Worm (Caenorhabditis elegans) whole organism, midembryonic: ENCODE measurements around the gene bre-3.

Source experiments
- T22C8.4 ChIP-seq: fragments of 200-800 bp; sonication (Bioruptor generic); IDR thresholded peaks from 2 replicates; pipeline ENCODE4 v1.3.6; 2022; ENCODE audit warnings: missing genetic modification characterization, missing compliant biosample characterization
- cog-1 ChIP-seq: sonication (generic microtip); optimal IDR thresholded peaks from 2 replicates; lab custom pipeline; 2016; ENCODE audit warnings: missing genetic modification characterization, missing compliant biosample characterization
- flt-1 ChIP-seq: fragments of 200-800 bp; sonication (Bioruptor generic); IDR thresholded peaks from 2 replicates; pipeline ENCODE4 v1.3.6; 2022; ENCODE audit warnings: missing genetic modification characterization, missing compliant biosample characterization
- klf-2 ChIP-seq: fragments of 200-800 bp; sonication (Bioruptor generic); conservative IDR thresholded peaks from 2 replicates; pipeline ENCODE4 v1.3.6; 2022; ENCODE audit warnings: missing genetic modification reagents, missing genetic modification characterization, missing compliant biosample characterization
- med-1 ChIP-seq: sonication (generic microtip); optimal IDR thresholded peaks from 2 replicates; lab custom pipeline; 2017; ENCODE audit warnings: missing genetic modification characterization, mild to moderate bottlenecking, missing compliant biosample characterization, antibody characterized with exemption, missing genetic modification reagents; ENCODE audit not compliant: insufficient read depth
- tab-1 ChIP-seq: fragments of 200-800 bp; sonication (Bioruptor generic); IDR thresholded peaks from 2 replicates; pipeline ENCODE4 v1.3.6; 2022; ENCODE audit warnings: missing genetic modification characterization, missing compliant biosample characterization
- ztf-23 ChIP-seq: fragments of 200-800 bp; sonication (Bioruptor generic); IDR thresholded peaks from 2 replicates; pipeline ENCODE4 v1.3.6; 2022; ENCODE audit warnings: missing genetic modification reagents, missing genetic modification characterization, missing compliant biosample characterization
- ztf-29 ChIP-seq: fragments of 200-800 bp; sonication (Bioruptor generic); IDR thresholded peaks from 2 replicates; pipeline ENCODE4 v1.3.6; 2022; ENCODE audit warnings: missing genetic modification reagents, missing genetic modification characterization, missing compliant biosample characterization

DNA sequence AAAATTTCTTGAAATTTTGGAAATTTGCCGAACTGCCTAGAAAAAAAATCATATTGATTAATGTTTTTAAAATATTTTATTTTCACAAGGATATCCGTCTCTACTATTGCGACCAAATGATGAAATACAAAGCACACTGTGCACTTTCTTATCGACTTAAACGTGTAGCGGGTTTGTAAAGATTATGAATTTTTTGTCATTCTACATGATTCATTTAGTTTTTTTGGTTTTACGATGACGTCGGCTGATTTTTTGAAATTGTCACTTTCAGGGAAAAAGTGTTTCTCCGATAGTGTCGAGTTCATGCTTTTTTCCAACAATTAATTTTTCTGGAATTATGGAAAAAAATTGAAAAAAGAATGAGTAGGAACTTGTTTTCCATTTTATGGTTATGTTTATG, 8.7 kb downstream of the bre-3 start:
- TF ChIP-seq ztf-29 (no peak), flt-1 (GFP tag; lab: Robert Waterston, UW) (no peak), tab-1 (GFP tag; lab: Robert Waterston, UW) (no peak), med-1 (GFP tag; lab: Kevin White, UChicago) (no peak), ztf-23 (GFP tag; lab: Robert Waterston, UW) (no peak), cog-1 (tag; lab: Kevin White, UChicago) (no peak), T22C8.4 (GFP tag; lab: Robert Waterston, UW) (no peak), klf-2 (GFP tag; lab: Robert Waterston, UW) (no peak)
